Worm (Caenorhabditis elegans) whole organism, L4 larva: ENCODE measurements around the gene abcf-1.

ENCODE experiments used
- F37D6.2 ChIP-seq: sonication (generic microtip); optimal IDR thresholded peaks from 2 replicates; lab custom pipeline; 2016; ENCODE audit warnings: mild to moderate bottlenecking, missing genetic modification characterization, missing compliant biosample characterization
- F44E2.7 ChIP-seq: fragments of 200-800 bp; sonication (Bioruptor generic); IDR thresholded peaks from 2 replicates; pipeline ENCODE4 v2.1.2; 2022; ENCODE audit warnings: missing genetic modification characterization, missing compliant biosample characterization
- jun-1 ChIP-seq: fragments of 150-350 bp; optimal IDR thresholded peaks from 2 replicates; lab custom pipeline; 2014; ENCODE audit warnings: missing biosample characterization, missing genetic modification reagents, missing genetic modification characterization
- madf-9 ChIP-seq: fragments of 200-800 bp; sonication (Bioruptor generic); conservative IDR thresholded peaks from 2 replicates; pipeline ENCODE4 v1.3.6; 2022; ENCODE audit warnings: missing genetic modification reagents, missing genetic modification characterization, missing compliant biosample characterization
- nhr-76 ChIP-seq: fragments of 150-350 bp; optimal IDR thresholded peaks from 2 replicates; lab custom pipeline; 2014; ENCODE audit warnings: missing biosample characterization, missing genetic modification characterization
- php-3 ChIP-seq: fragments of 200-800 bp; sonication (Bioruptor generic); IDR thresholded peaks from 2 replicates; pipeline ENCODE4 v1.3.6; 2022; ENCODE audit warnings: missing genetic modification reagents, missing genetic modification characterization, missing compliant biosample characterization
- snpc-1.2 ChIP-seq: fragments of 200-800 bp; sonication (Bioruptor generic); IDR thresholded peaks from 2 replicates; pipeline ENCODE4 v1.3.6; 2022; ENCODE audit warnings: missing genetic modification reagents, missing genetic modification characterization, missing compliant biosample characterization
- snpc-4 ChIP-seq: fragments of 150-350 bp; optimal IDR thresholded peaks from 2 replicates; lab custom pipeline; 2014; ENCODE audit warnings: missing biosample characterization, missing genetic modification characterization
- spr-1 ChIP-seq: sonication (generic microtip); optimal IDR thresholded peaks from 2 replicates; lab custom pipeline; 2016; ENCODE audit warnings: mild to moderate bottlenecking, missing genetic modification characterization, missing compliant biosample characterization
- unc-130 ChIP-seq: sonication (generic microtip); optimal IDR thresholded peaks from 2 replicates; lab custom pipeline; 2016; ENCODE audit warnings: missing genetic modification reagents, missing genetic modification characterization, missing compliant biosample characterization
- unc-39 ChIP-seq: sonication (generic microtip); optimal IDR thresholded peaks from 2 replicates; lab custom pipeline; 2017; ENCODE audit warnings: missing biosample characterization, missing genetic modification characterization
- ztf-11 ChIP-seq: fragments of 150-350 bp; optimal IDR thresholded peaks from 2 replicates; lab custom pipeline; 2014; ENCODE audit warnings: missing biosample characterization, missing genetic modification characterization

- TF ChIP-seq snpc-4 (tag; lab: Kevin White, UChicago) (no peak), madf-9 (no peak), unc-130 (GFP tag; lab: Kevin White, UChicago) (no peak), snpc-1.2 (GFP tag; lab: Robert Waterston, UW) (no peak), unc-39 (no peak), nhr-76 (tag; lab: Kevin White, UChicago) (no peak), F44E2.7 (GFP tag; lab: Robert Waterston, UW) (no peak), php-3 (GFP tag; lab: Robert Waterston, UW) (0 out of 2 replicates have a peak, but pooled peaks have one; percentile 6), F37D6.2 (tag; lab: Kevin White, UChicago) (no peak), ztf-11 (tag; lab: Kevin White, UChicago) (no peak), spr-1 (tag; lab: Kevin White, UChicago) (no peak), jun-1 (tag; lab: Kevin White, UChicago) (no peak)
These were observed 32.0 kb upstream of the abcf-1 start, which contains the start of gene ugt-4 for ce11 chrV:12795196-12795595.
